Worm (Caenorhabditis elegans) whole organism, L4 larva: ENCODE measurements around the gene atf-6.

Experiments used
- F10B5.3 ChIP-seq: sonication (generic microtip); optimal IDR thresholded peaks from 2 replicates; lab custom pipeline; 2016; ENCODE audit warnings: mild to moderate bottlenecking, missing genetic modification characterization, missing compliant biosample characterization
- F37D6.2 ChIP-seq: sonication (generic microtip); optimal IDR thresholded peaks from 2 replicates; lab custom pipeline; 2016; ENCODE audit warnings: mild to moderate bottlenecking, missing genetic modification characterization, missing compliant biosample characterization
- F49E8.2 ChIP-seq: sonication (generic microtip); optimal IDR thresholded peaks from 2 replicates; lab custom pipeline; 2016; ENCODE audit warnings: missing compliant biosample characterization, mild to moderate bottlenecking, missing genetic modification characterization, borderline replicate concordance
- R02D3.7 ChIP-seq: fragments of 150-350 bp; sonication (generic microtip); optimal IDR thresholded peaks from 3 replicates; lab custom pipeline; 2014; ENCODE audit warnings: missing biosample characterization, missing genetic modification characterization
- T20F7.1 ChIP-seq: fragments of 200-800 bp; sonication (Bioruptor generic); optimal IDR thresholded peaks from 2 replicates; lab custom pipeline; 2018; ENCODE audit warnings: mild to moderate bottlenecking, missing genetic modification characterization, missing compliant biosample characterization
- T26A8.4 ChIP-seq: fragments of 200-800 bp; sonication (Bioruptor generic); IDR thresholded peaks from 2 replicates; pipeline ENCODE4 v1.3.6; 2022; ENCODE audit warnings: missing genetic modification characterization, missing compliant biosample characterization
- Y48G9A.11 ChIP-seq: fragments of 200-800 bp; sonication (Bioruptor generic); IDR thresholded peaks from 2 replicates; pipeline ENCODE4 v1.3.6; 2022; ENCODE audit warnings: missing genetic modification reagents, missing genetic modification characterization, missing compliant biosample characterization
- ZK337.2 ChIP-seq: fragments of 200-800 bp; sonication (Bioruptor generic); IDR thresholded peaks from 2 replicates; pipeline ENCODE4 v1.3.6; 2022; ENCODE audit warnings: missing genetic modification reagents, missing genetic modification characterization, missing compliant biosample characterization
- aha-1 ChIP-seq: fragments of 150-350 bp; peaks from one replicate; lab custom pipeline; 2014; ENCODE audit warnings: missing biosample characterization, missing genetic modification characterization
- ama-1 ChIP-seq: fragments of 150-350 bp; optimal IDR thresholded peaks from 2 replicates; lab custom pipeline; 2014; ENCODE audit warnings: inconsistent platforms, mixed read lengths
- attf-4 ChIP-seq: sonication (generic microtip); optimal IDR thresholded peaks from 3 replicates; lab custom pipeline; 2017; ENCODE audit warnings: missing biosample characterization, missing genetic modification characterization
- ceh-28 ChIP-seq: fragments of 150-350 bp; optimal IDR thresholded peaks from 2 replicates; lab custom pipeline; 2014; ENCODE audit warnings: missing biosample characterization, missing genetic modification reagents, missing genetic modification characterization
- ctbp-1 ChIP-seq: fragments of 200-800 bp; sonication (Bioruptor generic); IDR thresholded peaks from 2 replicates; pipeline ENCODE4 v1.3.6; 2022; ENCODE audit warnings: missing genetic modification reagents, missing genetic modification characterization, missing compliant biosample characterization
- daf-12 ChIP-seq: fragments of 150-350 bp; optimal IDR thresholded peaks from 2 replicates; lab custom pipeline; 2014; ENCODE audit warnings: missing biosample characterization, missing genetic modification reagents, missing genetic modification characterization
- daf-16 ChIP-seq, 3 experiments: sonication (generic microtip); optimal IDR thresholded peaks; 2 replicates each; lab custom pipeline; 2016 to 2017; ENCODE audit warnings: missing genetic modification characterization in 3 of 3, missing genetic modification reagents in 3 of 3, mild to moderate bottlenecking in 2 of 3, missing compliant biosample characterization in 2 of 3, missing biosample characterization in 1 of 3, moderate library complexity in 1 of 3
- dmd-6 ChIP-seq: fragments of 200-800 bp; sonication (Bioruptor generic); IDR thresholded peaks from 2 replicates; pipeline ENCODE4 v1.3.6; 2022; ENCODE audit warnings: missing genetic modification reagents, missing genetic modification characterization, missing compliant biosample characterization
- dve-1 ChIP-seq: sonication (generic microtip); optimal IDR thresholded peaks from 2 replicates; lab custom pipeline; 2017; ENCODE audit warnings: antibody characterized with exemption, mild to moderate bottlenecking, missing genetic modification characterization, missing compliant biosample characterization; ENCODE audit not compliant: insufficient read depth
- egl-43 ChIP-seq: fragments of 200-800 bp; sonication (Bioruptor generic); IDR thresholded peaks from 2 replicates; pipeline ENCODE4 v1.3.6; 2022; ENCODE audit warnings: missing genetic modification reagents, missing genetic modification characterization, missing compliant biosample characterization
- fkh-10 ChIP-seq: fragments of 150-350 bp; optimal IDR thresholded peaks from 2 replicates; lab custom pipeline; 2014; ENCODE audit warnings: missing biosample characterization, missing genetic modification reagents, missing genetic modification characterization
- gei-8 ChIP-seq: fragments of 200-800 bp; sonication (Bioruptor generic); optimal IDR thresholded peaks from 2 replicates; lab custom pipeline; 2018; ENCODE audit warnings: mild to moderate bottlenecking, missing genetic modification characterization, missing compliant biosample characterization
- hif-1 ChIP-seq, 2 experiments: sonication (generic microtip); optimal IDR thresholded peaks; 2 replicates each; lab custom pipeline; 2016 to 2017; ENCODE audit warnings: missing compliant biosample characterization in 2 of 2, missing genetic modification characterization in 2 of 2, missing genetic modification reagents in 2 of 2, missing genotype in 2 of 2, mild to moderate bottlenecking in 1 of 2
- hlh-11 ChIP-seq: fragments of 200-800 bp; sonication (Bioruptor generic); optimal IDR thresholded peaks from 2 replicates; lab custom pipeline; 2018; ENCODE audit warnings: mild to moderate bottlenecking, missing genetic modification characterization, missing compliant biosample characterization
- hlh-30 ChIP-seq: sonication (generic microtip); optimal IDR thresholded peaks from 2 replicates; lab custom pipeline; 2017; ENCODE audit warnings: antibody characterized with exemption, mild to moderate bottlenecking, missing genetic modification characterization, missing compliant biosample characterization; ENCODE audit not compliant: insufficient read depth
- hmg-1.1 ChIP-seq: fragments of 200-800 bp; sonication (Bioruptor generic); IDR thresholded peaks from 2 replicates; pipeline ENCODE4 v1.3.6; 2022; ENCODE audit warnings: missing genetic modification reagents, missing genetic modification characterization, missing compliant biosample characterization
- jun-1 ChIP-seq: fragments of 150-350 bp; optimal IDR thresholded peaks from 2 replicates; lab custom pipeline; 2014; ENCODE audit warnings: missing biosample characterization, missing genetic modification reagents, missing genetic modification characterization
- lin-38 ChIP-seq: fragments of 200-800 bp; sonication (Bioruptor generic); IDR thresholded peaks from 2 replicates; pipeline ENCODE4 v1.3.6; 2022; ENCODE audit warnings: missing genetic modification reagents, missing genetic modification characterization, missing compliant biosample characterization
- lir-3 ChIP-seq: sonication (generic microtip); optimal IDR thresholded peaks from 2 replicates; lab custom pipeline; 2016; ENCODE audit warnings: mild to moderate bottlenecking, missing genetic modification characterization, missing compliant biosample characterization
- lsy-2 ChIP-seq, 2 experiments: fragments of 150-350 bp in 1 of 2; sonication (generic microtip) in 1 of 2; optimal IDR thresholded peaks; 2 replicates each; lab custom pipeline; 2014 to 2017; ENCODE audit warnings: missing biosample characterization in 2 of 2, missing genetic modification characterization in 2 of 2
- mes-2 ChIP-seq: sonication (generic microtip); optimal IDR thresholded peaks from 2 replicates; lab custom pipeline; 2016; ENCODE audit warnings: missing genotype, mild to moderate bottlenecking, missing genetic modification characterization, missing compliant biosample characterization; ENCODE audit not compliant: poor library complexity, severe bottlenecking
- mxl-3 ChIP-seq: fragments of 200-800 bp; sonication (Bioruptor generic); optimal IDR thresholded peaks from 2 replicates; lab custom pipeline; 2018; ENCODE audit warnings: mild to moderate bottlenecking, missing genetic modification characterization, missing compliant biosample characterization
- nhr-237 ChIP-seq: sonication (generic microtip); optimal IDR thresholded peaks from 2 replicates; lab custom pipeline; 2017; ENCODE audit warnings: missing biosample characterization, missing genetic modification characterization
- nhr-28 ChIP-seq: fragments of 150-350 bp; optimal IDR thresholded peaks from 2 replicates; lab custom pipeline; 2014; ENCODE audit warnings: missing biosample characterization, missing genetic modification characterization
- nhr-41 ChIP-seq: fragments of 200-800 bp; sonication (Bioruptor generic); IDR thresholded peaks from 2 replicates; pipeline ENCODE4 v1.3.6; 2022; ENCODE audit warnings: missing genetic modification reagents, missing genetic modification characterization, missing compliant biosample characterization
- nhr-48 ChIP-seq: sonication (generic microtip); optimal IDR thresholded peaks from 2 replicates; lab custom pipeline; 2016; ENCODE audit warnings: mild to moderate bottlenecking, missing genetic modification characterization, missing compliant biosample characterization
- nhr-6 ChIP-seq: fragments of 150-350 bp; optimal IDR thresholded peaks from 2 replicates; lab custom pipeline; 2014; ENCODE audit warnings: missing biosample characterization, missing genetic modification characterization
- nhr-77 ChIP-seq: fragments of 150-350 bp; optimal IDR thresholded peaks from 2 replicates; lab custom pipeline; 2014; ENCODE audit warnings: missing biosample characterization, missing genetic modification characterization
- pha-4 ChIP-seq, 2 experiments: fragments of 150-350 bp in 1 of 2; fragments of 200-800 bp in 1 of 2; sonication (Bioruptor generic) in 1 of 2; IDR thresholded peaks in 1 of 2; optimal IDR thresholded peaks in 1 of 2; 2 replicates each; pipeline versions ENCODE4 v1.3.6 to Lab custom; 2014 to 2022; ENCODE audit warnings: missing genetic modification characterization in 2 of 2, missing genetic modification reagents in 2 of 2, missing biosample characterization in 1 of 2, missing compliant biosample characterization in 1 of 2
- pqm-1 ChIP-seq: sonication (generic microtip); optimal IDR thresholded peaks from 2 replicates; lab custom pipeline; 2017; ENCODE audit warnings: missing biosample characterization, missing genetic modification characterization
- sdz-12 ChIP-seq: fragments of 200-800 bp; sonication (Bioruptor generic); optimal IDR thresholded peaks from 2 replicates; lab custom pipeline; 2018; ENCODE audit warnings: mild to moderate bottlenecking, missing genetic modification characterization, missing compliant biosample characterization
- snpc-1.2 ChIP-seq: fragments of 200-800 bp; sonication (Bioruptor generic); IDR thresholded peaks from 2 replicates; pipeline ENCODE4 v1.3.6; 2022; ENCODE audit warnings: missing genetic modification reagents, missing genetic modification characterization, missing compliant biosample characterization

atf-6 gene

ce11 chrX:12480447-12480998 lies at the start of gene atf-6 (continued):
- TF ChIP-seq dve-1 (tag; lab: Kevin White, UChicago) (peak; percentile 96), egl-43 (GFP tag; lab: Robert Waterston, UW) (peak; percentile 89), T26A8.4 (GFP tag; lab: Robert Waterston, UW) (peak; percentile 48; the same call in 1 of the 2 replicates), T20F7.1 (GFP tag; lab: Kevin White, UChicago) (no peak), R02D3.7 (no peak), hmg-1.1 (peak; percentile 95), lsy-2 (tag; optimal IDR thresholded peaks at IDR 0.05; lab: Kevin White, UChicago) (peak; percentile 56 to 83), daf-16 (GFP tag; optimal IDR thresholded peaks at IDR 0.05; lab: Kevin White, UChicago) (no peak), daf-16 (tag; optimal IDR thresholded peaks at IDR 0.05; lab: Kevin White, UChicago) (peak; percentile 74), nhr-6 (tag; lab: Kevin White, UChicago) (peak; percentile 83), F37D6.2 (tag; lab: Kevin White, UChicago) (peak; percentile 73), nhr-48 (tag; lab: Kevin White, UChicago) (peak; percentile 56), sdz-12 (no peak), mxl-3 (GFP tag; lab: Kevin White, UChicago) (peak; percentile 77), pqm-1 (peak; percentile 24), fkh-10 (GFP tag; lab: Kevin White, UChicago) (peak; percentile 48), pha-4 (GFP tag; IDR thresholded peaks at IDR 0.05; lab: Robert Waterston, UW) (peak; percentile 65; the same call in 1 of the 2 replicates), pha-4 (tag; optimal IDR thresholded peaks at IDR 0.05; lab: Kevin White, UChicago) (no peak), lir-3 (tag; lab: Kevin White, UChicago) (no peak), dmd-6 (peak; percentile 84), ama-1 (lab: Kevin White, UChicago) (no peak), nhr-77 (tag; lab: Kevin White, UChicago) (peak; percentile 59), ZK337.2 (GFP tag; lab: Robert Waterston, UW) (0 out of 2 replicates have a peak, but pooled peaks have one; percentile 41), ctbp-1 (GFP tag; lab: Robert Waterston, UW) (peak; percentile 86), nhr-41 (GFP tag; lab: Robert Waterston, UW) (peak; percentile 73; the same call in 1 of the 2 replicates)

- TF ChIP-seq dve-1 (tag; lab: Kevin White, UChicago) (peak; percentile 46), hlh-30 (peak; percentile 61), Y48G9A.11 (GFP tag; lab: Robert Waterston, UW) (no peak), hlh-11 (tag; lab: Kevin White, UChicago) (peak; percentile 37)
Measured at ce11 chrX:12434086-12434485, 46.7 kb upstream of the atf-6 start, which contains the start of gene tsct-1. Gene tsct-1 (plus strand): TSS chrX:12434097.

- TF ChIP-seq hif-1 (tag; optimal IDR thresholded peaks at IDR 0.05; lab: Kevin White, UChicago) (peak in 1 of 2 experiments; percentile 8), nhr-28 (tag; lab: Kevin White, UChicago) (peak; percentile 70), nhr-6 (tag; lab: Kevin White, UChicago) (peak; percentile 56), hlh-11 (tag; lab: Kevin White, UChicago) (peak; percentile 22), mes-2 (tag; lab: Kevin White, UChicago) (no peak), snpc-1.2 (GFP tag; lab: Robert Waterston, UW) (no peak), mxl-3 (GFP tag; lab: Kevin White, UChicago) (no peak), ZK337.2 (GFP tag; lab: Robert Waterston, UW) (no peak), lin-38 (no peak), hlh-30 (peak; percentile 65), F10B5.3 (no peak), aha-1 (tag; lab: Kevin White, UChicago) (peak; percentile 32), pqm-1 (peak; percentile 57), nhr-237 (tag; lab: Kevin White, UChicago) (no peak), daf-12 (tag; lab: Kevin White, UChicago) (no peak), jun-1 (tag; lab: Kevin White, UChicago) (no peak), ceh-28 (tag; lab: Kevin White, UChicago) (no peak), daf-16 (GFP tag; optimal IDR thresholded peaks at IDR 0.05; lab: Kevin White, UChicago) (no peak), daf-16 (tag; optimal IDR thresholded peaks at IDR 0.05; lab: Kevin White, UChicago) (peak; percentile 64), F49E8.2 (tag; lab: Kevin White, UChicago) (no peak), attf-4 (tag; lab: Kevin White, UChicago) (no peak), gei-8 (no peak), dmd-6 (peak; percentile 24; the same call in 1 of the 2 replicates)
Measured at ce11 chrX:12435246-12435645, 45.5 kb upstream of the atf-6 start.
